Worm (Caenorhabditis elegans): ENCODE results near the gene sri-72.

DNA sequence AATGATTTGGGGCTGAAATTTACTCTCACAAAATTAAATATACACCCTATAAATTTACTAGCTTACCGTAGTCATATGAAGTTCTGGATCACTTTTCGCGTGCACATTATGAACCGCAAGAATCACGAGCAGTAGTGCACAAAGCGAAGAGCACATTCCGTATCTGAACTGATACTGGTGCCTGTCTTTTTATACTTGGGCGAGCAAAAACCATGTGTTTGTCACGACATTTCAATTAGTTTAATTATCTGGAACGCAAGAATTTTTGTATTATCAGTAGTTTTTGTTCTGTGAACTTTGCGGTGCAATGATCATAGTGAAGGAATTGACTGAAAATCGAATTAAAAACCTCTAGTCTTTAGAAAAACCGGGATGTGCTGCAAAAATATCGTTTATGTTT is 43.9 kb downstream of the sri-72 start, which contains the start of gene lipl-3:
- no peak for TF ChIP-seq W03F9.2 (tag; optimal IDR thresholded peaks at IDR 0.05)
- TF ChIP-seq him-1 (tag; optimal IDR thresholded peaks at IDR 0.05), result no peak
- no peak for TF ChIP-seq dao-5 (tag; optimal IDR thresholded peaks at IDR 0.05)

Data from whole organism, L4/young adult.